Worm (Caenorhabditis elegans): ENCODE data around the gene kin-21.
A peak's percentile ranks its signal among the peaks of the same experiment; 100 is the strongest.

The kin-21 gene

DNA sequence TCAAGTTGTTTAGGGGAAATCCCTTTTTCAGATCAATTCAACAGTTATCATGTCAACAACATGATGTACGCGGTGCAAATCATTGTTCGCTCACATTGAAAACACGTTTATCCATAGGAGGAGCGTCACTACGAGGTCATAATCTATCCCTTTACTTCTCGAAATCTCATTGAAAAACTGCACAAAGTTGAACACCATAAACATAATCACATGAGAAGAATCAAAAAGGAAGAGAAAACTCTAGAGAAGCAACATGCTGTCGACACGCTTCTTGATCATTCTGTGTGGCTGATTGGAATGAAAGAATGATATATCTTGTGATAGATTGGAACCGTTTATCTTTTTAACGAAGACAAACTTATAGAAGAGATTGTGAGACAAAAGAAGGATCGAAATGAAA, 35.2 kb downstream of the kin-21 start:
- TF ChIP-seq snpc-4 (tag; optimal IDR thresholded peaks at IDR 0.05) (no peak), nhr-237 (tag; optimal IDR thresholded peaks at IDR 0.05) (no peak), unc-62 (GFP tag; optimal IDR thresholded peaks at IDR 0.05) (no peak), ZK546.5 (tag; optimal IDR thresholded peaks at IDR 0.05) (no peak), sem-4 (tag; optimal IDR thresholded peaks at IDR 0.05) (no peak), nhr-12 (tag; optimal IDR thresholded peaks at IDR 0.05) (no peak), lin-11 (tag; optimal IDR thresholded peaks at IDR 0.05) (no peak), ama-1 (optimal IDR thresholded peaks at IDR 0.05) (no peak), nhr-25 (tag; optimal IDR thresholded peaks at IDR 0.05) (peak; percentile 97), elt-3 (tag; optimal IDR thresholded peaks at IDR 0.05) (no peak), R02D3.7 (tag; optimal IDR thresholded peaks at IDR 0.05) (no peak), crh-2 (tag; optimal IDR thresholded peaks at IDR 0.05) (peak; percentile 49), unc-39 (tag; optimal IDR thresholded peaks at IDR 0.05) (no peak), mdl-1 (tag; optimal IDR thresholded peaks at IDR 0.05) (peak in 1 of 2 experiments; percentile 77), alr-1 (tag; optimal IDR thresholded peaks at IDR 0.05) (no peak), nhr-10 (tag; optimal IDR thresholded peaks at IDR 0.05) (no peak), nhr-77 (tag; optimal IDR thresholded peaks at IDR 0.05) (no peak), elt-1 (tag; optimal IDR thresholded peaks at IDR 0.05) (no peak), ztf-11 (tag; optimal IDR thresholded peaks at IDR 0.05) (no peak), gmeb-1 (tag; optimal IDR thresholded peaks at IDR 0.05) (peak; percentile 59), ceh-82 (tag; optimal IDR thresholded peaks at IDR 0.05) (no peak), mab-5 (tag; optimal IDR thresholded peaks at IDR 0.05) (no peak), dmd-4 (tag; optimal IDR thresholded peaks at IDR 0.05) (no peak), nhr-6 (tag; optimal IDR thresholded peaks at IDR 0.05) (peak; percentile 52), C34F6.9 (tag; optimal IDR thresholded peaks at IDR 0.05) (no peak), ztf-1 (GFP tag; conservative IDR thresholded peaks at IDR 0.05) (no peak), ztf-4 (tag; optimal IDR thresholded peaks at IDR 0.05) (peak; percentile 18), sma-3 (GFP tag; optimal IDR thresholded peaks at IDR 0.05) (peak; percentile 96), lin-13 (GFP tag; optimal IDR thresholded peaks at IDR 0.05) (no peak), nhr-23 (tag; optimal IDR thresholded peaks at IDR 0.05) (no peak), lsy-2 (tag; optimal IDR thresholded peaks at IDR 0.05) (peak in 1 of 2 experiments; percentile 68), ceh-16 (tag; optimal IDR thresholded peaks at IDR 0.05) (no peak), nhr-11 (tag; optimal IDR thresholded peaks at IDR 0.05) (no peak), skn-1 (tag; optimal IDR thresholded peaks at IDR 0.05) (no peak), F13H6.1 (tag; optimal IDR thresholded peaks at IDR 0.05) (peak; percentile 33), unc-55 (GFP tag; optimal IDR thresholded peaks at IDR 0.05) (no peak), peb-1 (tag; optimal IDR thresholded peaks at IDR 0.05) (no peak), blmp-1 (tag; optimal IDR thresholded peaks at IDR 0.05; ENCODE audit: insufficient read depth) (peak; percentile 91), nhr-129 (tag; optimal IDR thresholded peaks at IDR 0.05) (peak; percentile 63), zag-1 (tag; optimal IDR thresholded peaks at IDR 0.05) (no peak), Y55F3AM.14 (GFP tag; optimal IDR thresholded peaks at IDR 0.05) (no peak), egl-27 (tag; optimal IDR thresholded peaks at IDR 0.05) (peak; percentile 48), sma-9 (GFP tag; optimal IDR thresholded peaks at IDR 0.05) (peak; percentile 98), sma-9 (tag; optimal IDR thresholded peaks at IDR 0.05) (no peak), mbf-1 (tag; optimal IDR thresholded peaks at IDR 0.05) (no peak), nhr-21 (tag; optimal IDR thresholded peaks at IDR 0.05) (peak; percentile 99), aly-2 (tag; optimal IDR thresholded peaks at IDR 0.05) (no peak), fos-1 (tag; optimal IDR thresholded peaks at IDR 0.05) (peak; percentile 42), lin-39 (tag; optimal IDR thresholded peaks at IDR 0.05) (no peak)
